Fruit fly (Drosophila melanogaster) whole organism, pupa: ENCODE data around the gene CG31465.

ENCODE experiments used
- CG12605 ChIP-seq: fragments of 200-800 bp; sonication (Bioruptor generic); IDR thresholded peaks from 2 replicates; pipeline ENCODE4 v1.3.6; 2022; ENCODE audit warnings: missing biosample characterization, missing genetic modification characterization
- CG13204 ChIP-seq: fragments of 200-800 bp; sonication (Bioruptor generic); optimal IDR thresholded peaks from 2 replicates; lab custom pipeline; 2018; ENCODE audit warnings: missing biosample characterization, mild to moderate bottlenecking, missing genetic modification characterization, moderate library complexity
- CG14655 ChIP-seq: fragments of 200-800 bp; sonication (Bioruptor generic); optimal IDR thresholded peaks from 3 replicates; lab custom pipeline; 2017; ENCODE audit warnings: mild to moderate bottlenecking, missing biosample characterization, missing genetic modification reagents, missing genetic modification characterization
- CG15710 ChIP-seq: fragments of 200-800 bp; sonication (Bioruptor generic); optimal IDR thresholded peaks from 2 replicates; lab custom pipeline; 2018; ENCODE audit warnings: missing biosample characterization, mild to moderate bottlenecking, missing genetic modification characterization, moderate library complexity
- CG32121 ChIP-seq: fragments of 200-800 bp; sonication (Bioruptor generic); IDR thresholded peaks from 2 replicates; pipeline ENCODE4 v1.3.6; 2022; ENCODE audit warnings: missing biosample characterization, missing genetic modification characterization
- CG4496 ChIP-seq: fragments of 200-800 bp; sonication (Bioruptor generic); IDR thresholded peaks from 3 replicates; pipeline ENCODE4 v1.3.6; 2022; ENCODE audit warnings: missing biosample characterization, missing genetic modification characterization
- EcR ChIP-seq: fragments of 200-800 bp; sonication (Bioruptor generic); optimal IDR thresholded peaks from 3 replicates; lab custom pipeline; 2019; ENCODE audit warnings: missing biosample characterization, missing genetic modification characterization, mild to moderate bottlenecking, moderate library complexity, missing genetic modification reagents
- Ets98B ChIP-seq: fragments of 200-800 bp; sonication (Bioruptor generic); IDR thresholded peaks from 2 replicates; pipeline ENCODE4 v1.3.6; 2022; ENCODE audit warnings: missing biosample characterization, missing genetic modification characterization
- Snoo ChIP-seq: fragments of 200-800 bp; sonication (Bioruptor generic); optimal IDR thresholded peaks from 3 replicates; lab custom pipeline; 2017; ENCODE audit warnings: missing biosample characterization, mild to moderate bottlenecking, missing genetic modification characterization, inconsistent platforms

dm6 chr3R:21878473-21878872, 2.1 kb upstream of the CG31465 start, which contains the start of gene CG34148:
- TF ChIP-seq CG32121: no peak
- no peak for TF ChIP-seq Snoo (tag; lab: Kevin White, UChicago)
- no peak for TF ChIP-seq Ets98B (GFP tag; lab: Robert Waterston, UW)
- no peak for TF ChIP-seq CG14655
- no peak for TF ChIP-seq CG4496 (GFP tag; lab: Robert Waterston, UW)
- no peak for TF ChIP-seq CG13204 (GFP tag; lab: Kevin White, UChicago)
- TF ChIP-seq CG15710 (tag; lab: Kevin White, UChicago): no peak
- TF ChIP-seq CG12605 (GFP tag; lab: Robert Waterston, UW): no peak
- TF ChIP-seq EcR: no peak
